Worm (Caenorhabditis elegans) whole organism, L1 larva: ENCODE measurements around the gene R05D8.9.

Experiments
- ceh-90 ChIP-seq: sonication (generic microtip); optimal IDR thresholded peaks from 2 replicates; lab custom pipeline; 2016; ENCODE audit warnings: missing genetic modification characterization, missing compliant biosample characterization
- egl-13 ChIP-seq: sonication (generic microtip); optimal IDR thresholded peaks from 2 replicates; lab custom pipeline; 2016; ENCODE audit warnings: missing genotype, missing genetic modification reagents, missing genetic modification characterization, missing compliant biosample characterization
- elt-3 ChIP-seq, 6 experiments: fragments of 150-350 bp in 1 of 6; sonication (generic microtip); optimal IDR thresholded peaks; 2 replicates each; lab custom pipeline; 2017 to 2018; ENCODE audit warnings: missing biosample characterization in 6 of 6, missing genetic modification characterization in 6 of 6, inconsistent platforms in 1 of 6
- ets-5 ChIP-seq: fragments of 200-800 bp; sonication (Bioruptor generic); IDR thresholded peaks from 2 replicates; pipeline ENCODE4 v1.3.6; 2022; ENCODE audit warnings: missing genetic modification characterization, missing compliant biosample characterization
- isw-1 ChIP-seq: fragments of 200-800 bp; sonication (Bioruptor generic); IDR thresholded peaks from 2 replicates; pipeline ENCODE4 v1.3.6; 2022; ENCODE audit warnings: missing genetic modification characterization, missing compliant biosample characterization
- lin-15B ChIP-seq: fragments of 150-350 bp; sonication (generic microtip); optimal IDR thresholded peaks from 3 replicates; lab custom pipeline; 2014; ENCODE audit warnings: missing biosample characterization, missing genetic modification characterization
- nhr-71 ChIP-seq: sonication (generic microtip); optimal IDR thresholded peaks from 2 replicates; lab custom pipeline; 2016; ENCODE audit warnings: mild to moderate bottlenecking, missing genetic modification characterization, moderate library complexity, missing compliant biosample characterization
- nhr-76 ChIP-seq: sonication (generic microtip); optimal IDR thresholded peaks from 2 replicates; lab custom pipeline; 2017; ENCODE audit warnings: missing biosample characterization, missing genetic modification characterization
- nhr-85 ChIP-seq: sonication (generic microtip); peaks from one replicate; lab custom pipeline; 2016; ENCODE audit warnings: missing genetic modification characterization, inconsistent platforms, missing compliant biosample characterization
- pqm-1 ChIP-seq: sonication (generic microtip); optimal IDR thresholded peaks from 3 replicates; lab custom pipeline; 2017; ENCODE audit warnings: missing biosample characterization, missing genetic modification characterization
- skn-1 ChIP-seq: fragments of 150-350 bp; optimal IDR thresholded peaks from 2 replicates; lab custom pipeline; 2014; ENCODE audit warnings: missing biosample characterization, missing genetic modification characterization
- sox-4 ChIP-seq: sonication (generic microtip); optimal IDR thresholded peaks from 2 replicates; lab custom pipeline; 2016; ENCODE audit warnings: missing genetic modification characterization, missing compliant biosample characterization
- zag-1 ChIP-seq: fragments of 150-350 bp; optimal IDR thresholded peaks from 2 replicates; lab custom pipeline; 2014; ENCODE audit warnings: missing biosample characterization, missing genetic modification characterization
- ztf-4 ChIP-seq: fragments of 150-350 bp; optimal IDR thresholded peaks from 2 replicates; lab custom pipeline; 2014; ENCODE audit warnings: missing biosample characterization, missing genetic modification characterization

Gene R05D8.9

ce11 chrV:2720763-2721162 lies 46.6 kb downstream of the R05D8.9 start, which contains the start of gene srt-27:
Gene srt-27 (minus strand): TSS chrV:2720863.
- TF ChIP-seq elt-3 (tag; optimal IDR thresholded peaks at IDR 0.05; lab: Kevin White, UChicago) = no peak
- no peak for TF ChIP-seq egl-13 (tag; lab: Kevin White, UChicago)
- TF ChIP-seq ceh-90 (tag; lab: Kevin White, UChicago) = no peak
- no peak for TF ChIP-seq ztf-4 (tag; lab: Kevin White, UChicago)
- TF ChIP-seq zag-1 (tag; lab: Kevin White, UChicago) = no peak

ce11 chrV:2718688-2719185 lies 48.6 kb downstream of the R05D8.9 start, which contains the start of gene srt-29:
Gene srt-29 (minus strand): TSS chrV:2719135.
- TF ChIP-seq lin-15B (tag; lab: Kevin White, UChicago) = no peak
- TF ChIP-seq, all 84 proteins: peak for 0

ce11 chrV:2716933-2717332 lies 50.4 kb downstream of the R05D8.9 start:
- TF ChIP-seq elt-3 (tag; optimal IDR thresholded peaks at IDR 0.05; lab: Kevin White, UChicago) = no peak
- TF ChIP-seq nhr-85 (tag; lab: Kevin White, UChicago) = no peak
- TF ChIP-seq pqm-1 (tag; lab: Kevin White, UChicago) = no peak
- TF ChIP-seq nhr-71 = no peak
- TF ChIP-seq isw-1 (GFP tag; lab: Robert Waterston, UW) = no peak
- TF ChIP-seq ets-5 (GFP tag; lab: Robert Waterston, UW) = no peak
- TF ChIP-seq skn-1 (tag; lab: Kevin White, UChicago) = no peak
- TF ChIP-seq sox-4 (tag; lab: Kevin White, UChicago) = no peak
- TF ChIP-seq nhr-76 (tag; lab: Kevin White, UChicago) = no peak
